Worm (Caenorhabditis elegans) whole organism, L3 larva: ENCODE results near the gene fbxa-61.

Experiments
- egl-27 ChIP-seq: sonication (generic microtip); optimal IDR thresholded peaks from 4 replicates; lab custom pipeline; 2017; ENCODE audit warnings: missing biosample characterization, missing genetic modification reagents, missing genetic modification characterization
- lin-15B ChIP-seq: fragments of 150-350 bp; optimal IDR thresholded peaks from 2 replicates; lab custom pipeline; 2014; ENCODE audit warnings: missing biosample characterization, missing genetic modification characterization
- mdl-1 ChIP-seq: fragments of 150-350 bp; optimal IDR thresholded peaks from 2 replicates; lab custom pipeline; 2014; ENCODE audit warnings: missing biosample characterization, missing genetic modification characterization
- nhr-237 ChIP-seq: fragments of 150-350 bp; optimal IDR thresholded peaks from 2 replicates; lab custom pipeline; 2014; ENCODE audit warnings: missing biosample characterization, missing genetic modification characterization
- nhr-25 ChIP-seq: sonication (generic microtip); optimal IDR thresholded peaks from 2 replicates; lab custom pipeline; 2017; ENCODE audit warnings: missing biosample characterization, missing genetic modification characterization
- nhr-28 ChIP-seq: fragments of 150-350 bp; optimal IDR thresholded peaks from 2 replicates; lab custom pipeline; 2014; ENCODE audit warnings: missing biosample characterization, missing genetic modification characterization
- pqm-1 ChIP-seq: fragments of 150-350 bp; optimal IDR thresholded peaks from 2 replicates; lab custom pipeline; 2017; ENCODE audit warnings: missing biosample characterization, missing genetic modification characterization, inconsistent platforms
- tbx-2 ChIP-seq: sonication (generic microtip); optimal IDR thresholded peaks from 2 replicates; lab custom pipeline; 2016; ENCODE audit warnings: mild to moderate bottlenecking, missing genetic modification characterization, missing compliant biosample characterization
- unc-62 ChIP-seq: fragments of 150-350 bp; sonication (generic microtip); optimal IDR thresholded peaks from 4 replicates; lab custom pipeline; 2014; ENCODE audit warnings: missing biosample characterization, missing genetic modification reagents, missing genetic modification characterization
- ztf-11 ChIP-seq: fragments of 150-350 bp; optimal IDR thresholded peaks from 2 replicates; lab custom pipeline; 2014; ENCODE audit warnings: missing biosample characterization, missing genetic modification characterization

DNA sequence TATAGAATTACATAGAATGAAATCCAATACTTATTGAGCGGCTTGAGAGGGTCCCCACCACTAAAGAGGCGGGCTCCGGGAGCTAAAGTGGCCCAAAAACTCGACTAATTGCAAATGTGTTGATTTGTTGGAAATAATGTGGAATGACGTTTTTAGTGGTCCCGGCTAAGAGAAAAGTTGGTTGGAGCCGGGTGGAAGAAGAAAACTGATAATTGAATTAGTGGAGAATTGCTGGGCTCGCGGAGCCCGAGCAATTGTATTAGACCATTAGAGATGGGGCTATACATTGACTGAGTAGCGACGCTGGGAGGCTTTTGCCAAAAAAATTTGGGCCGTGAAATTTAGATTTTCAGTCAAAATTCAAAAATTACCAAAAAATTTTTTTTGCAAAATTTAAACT is 13.3 kb upstream of the fbxa-61 start:
- no peak for TF ChIP-seq nhr-25 (tag; lab: Kevin White, UChicago)
- no peak for TF ChIP-seq ztf-11
- TF ChIP-seq lin-15B (tag; lab: Kevin White, UChicago): no peak
- TF ChIP-seq mdl-1 (tag; lab: Kevin White, UChicago): no peak
- no peak for TF ChIP-seq unc-62
- no peak for TF ChIP-seq egl-27 (tag; lab: Kevin White, UChicago)
- no peak for TF ChIP-seq nhr-237 (tag; lab: Kevin White, UChicago)
- TF ChIP-seq tbx-2 (tag; lab: Kevin White, UChicago): no peak
- no peak for TF ChIP-seq nhr-28
- TF ChIP-seq pqm-1 (tag; lab: Kevin White, UChicago): no peak
